Worm (Caenorhabditis elegans) whole organism, mixed stage, embryonic: Measurements from ENCODE around the gene F48E3.2.

Experiments
- lsy-2 ChIP-seq: fragments of 150-350 bp; optimal IDR thresholded peaks from 2 replicates; lab custom pipeline; 2014; ENCODE audit warnings: missing biosample characterization, missing genetic modification characterization
- nhr-28 ChIP-seq: fragments of 150-350 bp; optimal IDR thresholded peaks from 2 replicates; lab custom pipeline; 2014; ENCODE audit warnings: missing biosample characterization, missing genetic modification characterization
- snpc-4 ChIP-seq: fragments of 150-350 bp; optimal IDR thresholded peaks from 2 replicates; lab custom pipeline; 2014; ENCODE audit warnings: missing biosample characterization, missing genetic modification characterization

- TF ChIP-seq nhr-28, result no peak
- no peak for TF ChIP-seq lsy-2 (tag; lab: Kevin White, UChicago)
- TF ChIP-seq snpc-4, result no peak
Observed at ce11 chrX:7485748-7486147, 7.2 kb downstream of the F48E3.2 start, which contains the start of gene gly-12.
